Worm (Caenorhabditis elegans): ENCODE data around the gene ntp-1.

ntp-1 gene

ce11 chrIV:7764319-7764718, 30.3 kb downstream of the ntp-1 start (continued):
- TF ChIP-seq cebp-1 (GFP tag; IDR thresholded peaks at IDR 0.05): no peak
- no peak for TF ChIP-seq cebp-1 (tag; optimal IDR thresholded peaks at IDR 0.05)
- peak; percentile 92 for TF ChIP-seq madf-6 (GFP tag; IDR thresholded peaks at IDR 0.05)
- TF ChIP-seq egl-18 (GFP tag; IDR thresholded peaks at IDR 0.05): no peak
- TF ChIP-seq lin-26 (GFP tag; IDR thresholded peaks at IDR 0.05): no peak
- TF ChIP-seq lin-40 (tag; optimal IDR thresholded peaks at IDR 0.05): no peak
- TF ChIP-seq attf-5 (GFP tag; optimal IDR thresholded peaks at IDR 0.05): no peak
- no peak for TF ChIP-seq F55B11.4 (tag; optimal IDR thresholded peaks at IDR 0.05; ENCODE audit: borderline replicate concordance, insufficient read depth)
- TF ChIP-seq hsf-1 (GFP tag; IDR thresholded peaks at IDR 0.05): no peak
- TF ChIP-seq nhr-179 (tag; optimal IDR thresholded peaks at IDR 0.05): no peak
- TF ChIP-seq bed-1 (GFP tag; IDR thresholded peaks at IDR 0.05): no peak
- TF ChIP-seq ztf-28 (GFP tag; IDR thresholded peaks at IDR 0.05): no peak
- TF ChIP-seq Y67H2A.10 (GFP tag; conservative IDR thresholded peaks at IDR 0.05): no peak
- TF ChIP-seq aptf-3 (GFP tag; IDR thresholded peaks at IDR 0.05): no peak
- TF ChIP-seq hmg-1.2 (GFP tag; IDR thresholded peaks at IDR 0.05): no peak
- TF ChIP-seq F52B5.7 (tag; optimal IDR thresholded peaks at IDR 0.05): no peak
- TF ChIP-seq F22D6.2 (tag; optimal IDR thresholded peaks at IDR 0.05): no peak
- TF ChIP-seq F37B4.10 (GFP tag; IDR thresholded peaks at IDR 0.05): no peak
- no peak for TF ChIP-seq F57A8.1 (GFP tag; optimal IDR thresholded peaks at IDR 0.05)
- no peak for TF ChIP-seq dpff-1 (tag; optimal IDR thresholded peaks at IDR 0.05)
- TF ChIP-seq let-607 (tag; optimal IDR thresholded peaks at IDR 0.05): no peak
- TF ChIP-seq sea-2 (GFP tag; IDR thresholded peaks at IDR 0.05): no peak
- no peak for TF ChIP-seq snpc-1.1 (tag; optimal IDR thresholded peaks at IDR 0.05; ENCODE audit: insufficient read depth)

DNA sequence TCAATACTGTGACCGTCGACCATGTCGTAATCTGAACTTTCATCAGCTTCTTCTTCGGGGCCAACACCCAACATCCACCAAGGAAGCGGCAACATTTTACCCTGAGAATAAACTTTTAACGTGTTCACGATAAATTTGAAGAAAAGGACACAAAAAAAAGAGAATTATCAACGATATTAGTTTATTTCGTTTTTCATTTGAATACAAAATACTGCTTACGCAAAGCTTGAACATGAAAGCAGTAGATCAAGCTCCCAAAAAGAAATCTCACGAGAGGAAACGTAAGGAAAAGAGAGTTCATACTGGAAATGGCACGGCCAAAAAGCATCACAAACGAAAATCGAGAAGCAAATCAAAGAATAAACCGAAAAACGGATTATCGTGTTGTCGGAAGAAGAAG, 30.9 kb downstream of the ntp-1 start, which contains the start of the genes C46A5.6 and C46A5.1:
C46A5.6 (minus strand) TSS at position 101 of the 400 bp plus-strand sequence.
C46A5.1 (plus strand) TSS at position 184 of the 400 bp plus-strand sequence.
- TF ChIP-seq nhr-179 (tag; optimal IDR thresholded peaks at IDR 0.05) (no peak), nhr-90 (tag; optimal IDR thresholded peaks at IDR 0.05) (no peak), ZK185.1 (tag; optimal IDR thresholded peaks at IDR 0.05; ENCODE audit: poor library complexity, severe bottlenecking) (no peak), rcor-1 (GFP tag; IDR thresholded peaks at IDR 0.05) (no peak), ztf-22 (GFP tag; optimal IDR thresholded peaks at IDR 0.05) (no peak)

- TF ChIP-seq T26A5.8 (tag; optimal IDR thresholded peaks at IDR 0.05) (no peak), dox-1 (GFP tag; IDR thresholded peaks at IDR 0.05) (no peak), madf-6 (GFP tag; IDR thresholded peaks at IDR 0.05) (no peak), egl-18 (GFP tag; IDR thresholded peaks at IDR 0.05) (no peak), snpc-3.4 (tag; optimal IDR thresholded peaks at IDR 0.05) (no peak), unc-130 (GFP tag; optimal IDR thresholded peaks at IDR 0.05) (no peak), attf-3 (GFP tag; conservative IDR thresholded peaks at IDR 0.05) (no peak), mel-28 (tag; optimal IDR thresholded peaks at IDR 0.05; ENCODE audit: borderline replicate concordance) (no peak), mxl-1 (tag; optimal IDR thresholded peaks at IDR 0.05) (no peak), let-607 (tag; optimal IDR thresholded peaks at IDR 0.05) (no peak), repo-1 (tag; optimal IDR thresholded peaks at IDR 0.05) (no peak), Y79H2A.3 (GFP tag; conservative IDR thresholded peaks at IDR 0.05) (no peak), efl-1 (GFP tag; optimal IDR thresholded peaks at IDR 0.05) (no peak), ztf-18 (tag; optimal IDR thresholded peaks at IDR 0.05) (no peak), nfya-2 (GFP tag; IDR thresholded peaks at IDR 0.05) (no peak), gei-17 (GFP tag; optimal IDR thresholded peaks at IDR 0.05) (no peak), hlh-26 (GFP tag; conservative IDR thresholded peaks at IDR 0.05) (no peak), ceh-100 (GFP tag; IDR thresholded peaks at IDR 0.05) (no peak), ztf-28 (GFP tag; IDR thresholded peaks at IDR 0.05) (no peak)
Observed at ce11 chrIV:7760117-7760516, 34.5 kb downstream of the ntp-1 start, which contains the start of gene del-7. Gene del-7 (plus strand): TSS chrIV:7760417.
